Fruit fly (Drosophila melanogaster) S2 (cell line): ENCODE data around the gene daed.

Experiments used
- CG8478 ChIP-seq: fragments of >200 bp; optimal IDR thresholded peaks from 2 replicates; lab custom pipeline; 2018
- CTCF ChIP-seq, 2 experiments: fragments of >200 bp; optimal IDR thresholded peaks; 2 replicates each; lab custom pipeline; 2018

daed gene

dm6 chr2L:2187411-2187810 lies 28.7 kb downstream of the daed start:
- TF ChIP-seq CG8478 (no peak), CTCF (optimal IDR thresholded peaks at IDR 0.05; lab: Kevin White, UChicago) (no peak)

dm6 chr2L:2185373-2185772 lies 30.7 kb downstream of the daed start:
- no peak for TF ChIP-seq CG8478
- TF ChIP-seq CTCF (optimal IDR thresholded peaks at IDR 0.05; lab: Kevin White, UChicago): no peak

- no peak for TF ChIP-seq CTCF (optimal IDR thresholded peaks at IDR 0.05; lab: Kevin White, UChicago)
- no peak for TF ChIP-seq CG8478
These were observed 31.5 kb downstream of the daed start for dm6 chr2L:2184659-2185058.

dm6 chr2L:2184129-2184528 lies 32.0 kb downstream of the daed start:
- TF ChIP-seq CTCF (optimal IDR thresholded peaks at IDR 0.05; lab: Kevin White, UChicago) (no peak), CG8478 (no peak)

- TF ChIP-seq CG8478: no peak
- no peak for TF ChIP-seq CTCF (optimal IDR thresholded peaks at IDR 0.05; lab: Kevin White, UChicago)
These were observed 33.3 kb downstream of the daed start for dm6 chr2L:2182735-2183340.

- TF ChIP-seq CG8478: no peak
- TF ChIP-seq CTCF (optimal IDR thresholded peaks at IDR 0.05; lab: Kevin White, UChicago): no peak
These were observed 34.0 kb downstream of the daed start for dm6 chr2L:2181971-2182643.

dm6 chr2L:2180665-2181064 lies 35.4 kb downstream of the daed start:
- TF ChIP-seq CTCF (optimal IDR thresholded peaks at IDR 0.05; lab: Kevin White, UChicago) (no peak), CG8478 (no peak)

- no peak for TF ChIP-seq CTCF (optimal IDR thresholded peaks at IDR 0.05; lab: Kevin White, UChicago)
- TF ChIP-seq CG8478: no peak
These were observed 36.0 kb downstream of the daed start for dm6 chr2L:2180120-2180539.

- TF ChIP-seq CTCF (optimal IDR thresholded peaks at IDR 0.05; lab: Kevin White, UChicago) (no peak), CG8478 (no peak)
These were observed 36.7 kb downstream of the daed start for dm6 chr2L:2179366-2179765.

dm6 chr2L:2178810-2179143 lies 37.3 kb downstream of the daed start:
- TF ChIP-seq CTCF (optimal IDR thresholded peaks at IDR 0.05; lab: Kevin White, UChicago) (no peak), CG8478 (no peak)

dm6 chr2L:2177969-2178809 lies 37.9 kb downstream of the daed start, which contains the start of gene aop:
Gene aop (minus strand): TSS chr2L:2178754.
- no peak for TF ChIP-seq CTCF (optimal IDR thresholded peaks at IDR 0.05; lab: Kevin White, UChicago)
- no peak for TF ChIP-seq CG8478

- TF ChIP-seq CG8478: no peak
- TF ChIP-seq CTCF (optimal IDR thresholded peaks at IDR 0.05; lab: Kevin White, UChicago): no peak
These were observed 38.7 kb downstream of the daed start for dm6 chr2L:2177312-2177968.

- TF ChIP-seq CTCF (optimal IDR thresholded peaks at IDR 0.05; lab: Kevin White, UChicago) (no peak), CG8478 (no peak)
These were observed 40.0 kb downstream of the daed start for dm6 chr2L:2175930-2176643.

dm6 chr2L:2175090-2175830 lies 40.9 kb downstream of the daed start:
- TF ChIP-seq CTCF (optimal IDR thresholded peaks at IDR 0.05; lab: Kevin White, UChicago): no peak
- no peak for TF ChIP-seq CG8478
